Fruit fly (Drosophila melanogaster): ENCODE results near the gene Pomp.

Gene Pomp

DNA sequence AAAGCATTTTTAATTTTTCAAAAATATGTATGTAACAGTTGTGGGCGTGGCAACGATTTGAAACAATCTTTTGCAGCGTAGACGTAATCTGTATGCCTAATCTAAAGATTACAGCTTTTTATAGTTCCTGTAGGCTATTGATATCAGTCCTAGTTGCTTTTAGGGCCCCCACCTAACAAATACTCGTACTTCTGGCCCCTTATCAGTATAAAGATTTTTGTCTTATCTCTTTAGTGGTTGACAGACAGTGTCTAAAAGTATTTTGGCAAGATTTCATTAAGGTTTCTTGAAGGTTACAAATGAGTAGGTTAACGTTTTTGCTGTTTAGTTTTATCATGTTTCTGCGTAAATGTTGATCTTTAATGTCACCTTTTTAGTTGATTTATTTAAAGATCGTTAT lies 41.2 kb downstream of the Pomp start:
- TF ChIP-seq CG10669 (GFP tag; optimal IDR thresholded peaks at IDR 0.05): no peak
- TF ChIP-seq dsx (GFP tag; optimal IDR thresholded peaks at IDR 0.05; ENCODE audit: poor library complexity, severe bottlenecking): no peak

dm6 chr2L:20829309-20829708 lies 41.9 kb downstream of the Pomp start, which contains the start of gene CG31673:
TSS of gene CG31673 (plus strand) at chr2L:20829609.
- TF ChIP-seq fd85E (GFP tag; optimal IDR thresholded peaks at IDR 0.05) (no peak), Ets96B (tag; optimal IDR thresholded peaks at IDR 0.05) (no peak), achi (GFP tag; optimal IDR thresholded peaks at IDR 0.05) (no peak), Ets21C (GFP tag; optimal IDR thresholded peaks at IDR 0.05) (no peak), dac (GFP tag; optimal IDR thresholded peaks at IDR 0.05) (no peak), Met (GFP tag; optimal IDR thresholded peaks at IDR 0.05) (no peak), Sox14 (GFP tag; optimal IDR thresholded peaks at IDR 0.05) (no peak), CG7368 (GFP tag; optimal IDR thresholded peaks at IDR 0.05) (no peak), topi (GFP tag; optimal IDR thresholded peaks at IDR 0.05) (no peak), Hr39 (GFP tag; optimal IDR thresholded peaks at IDR 0.05) (no peak), CG11294 (GFP tag; IDR thresholded peaks at IDR 0.05) (no peak), CG11762 (GFP tag; optimal IDR thresholded peaks at IDR 0.05; ENCODE audit: insufficient read depth) (no peak)

DNA sequence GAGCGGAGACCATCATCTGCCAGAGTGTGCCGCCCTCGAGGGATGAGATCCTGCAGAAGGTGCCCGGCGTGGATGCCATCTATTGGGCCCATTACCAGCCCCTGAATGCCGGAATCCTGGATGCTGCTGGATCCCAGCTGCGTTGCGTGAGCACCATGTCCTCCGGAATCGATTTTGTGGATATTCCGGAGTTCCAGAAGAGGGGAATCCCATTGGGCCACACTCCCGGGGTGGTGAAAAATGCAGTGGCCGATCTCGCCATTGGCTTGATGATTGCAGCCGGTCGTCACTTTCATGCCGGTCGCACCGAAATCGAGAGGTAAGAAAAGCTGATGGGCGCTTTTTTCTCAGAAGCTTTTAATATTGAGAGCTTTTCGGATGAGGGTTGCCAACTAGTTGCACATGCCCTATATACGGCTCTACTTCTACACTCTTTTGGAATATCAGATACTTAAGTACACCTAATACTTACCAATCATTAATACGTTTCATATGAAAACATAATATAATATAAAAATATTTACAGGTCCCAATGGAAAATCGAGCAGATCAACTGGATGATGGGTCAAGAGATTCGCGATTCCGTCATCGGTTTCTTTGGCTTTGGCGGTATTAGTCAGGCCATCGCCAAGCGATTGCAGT lies 42.4 kb downstream of the Pomp start:
- TF ChIP-seq CG8632 (GFP tag; optimal IDR thresholded peaks at IDR 0.05) (peak; percentile 6), CG6792 (GFP tag; optimal IDR thresholded peaks at IDR 0.05) (no peak), Ets96B (tag; optimal IDR thresholded peaks at IDR 0.05) (no peak), salr (GFP tag; optimal IDR thresholded peaks at IDR 0.05) (no peak), Hr38 (GFP tag; optimal IDR thresholded peaks at IDR 0.05) (no peak), svp (GFP tag) (no peak), Met (GFP tag; optimal IDR thresholded peaks at IDR 0.05) (peak; percentile 7), CG3032 (tag; optimal IDR thresholded peaks at IDR 0.05) (no peak), fd85E (GFP tag; optimal IDR thresholded peaks at IDR 0.05) (no peak), Hr39 (GFP tag; optimal IDR thresholded peaks at IDR 0.05) (no peak), acj6 (GFP tag; optimal IDR thresholded peaks at IDR 0.05) (no peak), cyc (GFP tag; optimal IDR thresholded peaks at IDR 0.05) (peak; percentile 32), Eip75B (GFP tag; optimal IDR thresholded peaks at IDR 0.05) (peak; percentile 2), Hr4 (GFP tag; optimal IDR thresholded peaks at IDR 0.05) (peak; percentile 6), topi (GFP tag; optimal IDR thresholded peaks at IDR 0.05) (peak; percentile 9), fkh (GFP tag; optimal IDR thresholded peaks at IDR 0.05) (no peak), pdm3 (GFP tag; optimal IDR thresholded peaks at IDR 0.05) (peak; percentile 23), vri (GFP tag; optimal IDR thresholded peaks at IDR 0.05) (peak; percentile 34), CG3919 (GFP tag; optimal IDR thresholded peaks at IDR 0.05) (no peak), Lpt (GFP tag; optimal IDR thresholded peaks at IDR 0.05) (no peak), net (GFP tag; optimal IDR thresholded peaks at IDR 0.05) (no peak), CG31627 (GFP tag; optimal IDR thresholded peaks at IDR 0.05) (no peak), Gug (GFP tag; IDR thresholded peaks at IDR 0.05) (no peak), CG6854 (GFP tag; optimal IDR thresholded peaks at IDR 0.05) (no peak), CG10631 (GFP tag; optimal IDR thresholded peaks at IDR 0.05) (peak; percentile 22), CG10669 (GFP tag; optimal IDR thresholded peaks at IDR 0.05) (no peak), esn (GFP tag; optimal IDR thresholded peaks at IDR 0.05) (peak; percentile 34), lz (GFP tag; optimal IDR thresholded peaks at IDR 0.05) (no peak), CG11294 (GFP tag; IDR thresholded peaks at IDR 0.05) (no peak), ss (GFP tag; optimal IDR thresholded peaks at IDR 0.05) (no peak), Smox (GFP tag; optimal IDR thresholded peaks at IDR 0.05) (peak; percentile 18), Ets21C (GFP tag; optimal IDR thresholded peaks at IDR 0.05) (no peak), OdsH (GFP tag; optimal IDR thresholded peaks at IDR 0.05) (peak; percentile 24), CG8319 (GFP tag; optimal IDR thresholded peaks at IDR 0.05) (no peak), Eip78C (GFP tag) (peak; percentile 50), CG4318 (GFP tag; optimal IDR thresholded peaks at IDR 0.05) (no peak), CG8119 (GFP tag; IDR thresholded peaks at IDR 0.05) (no peak)

Measured in whole organism, prepupa.